Worm (Caenorhabditis elegans): Measurements from ENCODE around the gene bnc-1.

DNA sequence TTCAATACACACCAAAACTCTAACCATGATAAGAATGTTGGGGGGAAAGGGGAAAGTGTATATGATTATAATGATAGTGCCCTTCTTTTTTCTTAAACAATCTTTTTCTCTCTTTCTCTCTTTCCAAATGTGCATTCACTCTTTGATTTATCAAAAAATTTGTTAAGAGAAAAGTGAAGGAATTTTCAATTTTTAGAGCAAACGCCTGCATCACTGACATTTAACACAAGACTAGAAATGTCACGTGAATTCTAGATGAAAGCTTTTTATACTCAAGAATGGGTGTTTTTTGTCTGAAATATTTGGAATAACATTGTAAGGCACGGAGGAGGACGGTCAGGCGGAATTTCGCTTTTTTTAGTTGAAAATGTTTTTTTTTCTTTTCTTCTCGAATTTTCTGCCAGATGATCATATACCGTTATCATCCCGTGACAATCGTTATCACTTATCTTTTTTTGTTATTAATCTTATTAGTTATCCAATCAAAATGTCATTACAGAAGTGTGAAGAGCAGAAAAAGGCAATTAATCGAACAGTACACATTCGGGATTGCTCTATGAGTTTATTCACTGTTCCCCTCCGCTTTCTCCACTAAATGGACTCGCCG, 25.2 kb upstream of the bnc-1 start, which contains the start of the genes frm-7 and F55C5.17:
- TF ChIP-seq unc-62 (GFP tag; optimal IDR thresholded peaks at IDR 0.05) = no peak
- TF ChIP-seq snpc-4 (tag; optimal IDR thresholded peaks at IDR 0.05) = no peak
- TF ChIP-seq mab-5 (tag; optimal IDR thresholded peaks at IDR 0.05) = no peak
- no peak for TF ChIP-seq ztf-11 (tag; optimal IDR thresholded peaks at IDR 0.05)
